Fruit fly (Drosophila melanogaster) whole organism, pupa: ENCODE measurements around the gene CG6216.

Source experiments
- CG17806 ChIP-seq: fragments of 200-800 bp; sonication (Bioruptor generic); optimal IDR thresholded peaks from 2 replicates; lab custom pipeline; 2018; ENCODE audit warnings: missing biosample characterization, mild to moderate bottlenecking, missing genetic modification characterization, moderate library complexity
- CG32121 ChIP-seq: fragments of 200-800 bp; sonication (Bioruptor generic); IDR thresholded peaks from 2 replicates; pipeline ENCODE4 v1.3.6; 2022; ENCODE audit warnings: missing biosample characterization, missing genetic modification characterization

DNA sequence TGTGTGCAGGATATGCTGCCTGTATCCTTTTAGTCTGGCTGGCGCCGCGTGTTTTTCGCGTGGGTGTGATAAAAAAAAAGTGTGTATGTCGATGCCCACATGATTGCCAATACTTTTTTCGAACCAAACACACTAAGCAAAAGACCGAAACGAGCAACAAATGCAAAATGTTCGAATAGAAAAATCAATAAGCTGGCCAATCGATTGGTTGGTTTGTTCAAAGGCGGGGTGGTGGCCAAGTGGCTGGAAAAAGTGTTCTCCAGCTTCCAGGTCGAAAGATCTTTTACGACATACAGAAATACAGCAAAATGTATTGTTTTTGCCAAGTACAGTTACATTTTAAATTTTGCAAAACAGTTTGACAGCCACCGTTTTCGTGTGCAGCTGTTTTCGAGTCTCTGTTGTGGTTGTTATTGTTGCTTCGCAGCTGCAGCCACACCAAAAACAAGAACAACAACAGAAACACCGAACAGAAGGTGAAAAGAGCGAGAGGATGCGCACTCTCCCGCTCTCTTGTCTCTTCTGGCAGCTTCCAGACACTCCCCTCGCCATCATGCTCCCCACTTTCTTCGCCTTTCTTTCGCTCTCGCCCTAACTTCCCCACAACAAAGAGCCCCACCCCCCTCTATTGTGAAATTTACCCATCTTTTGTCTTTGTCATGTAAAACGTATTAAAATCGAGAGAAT lies 26.8 kb downstream of the CG6216 start:
- TF ChIP-seq CG32121 (no peak), CG17806 (tag; lab: Kevin White, UChicago) (no peak)
